Worm (Caenorhabditis elegans) whole organism, young adult: ENCODE data around the gene K01G5.8.
A peak's percentile ranks its signal among the peaks of the same experiment; 100 is the strongest.

Source experiments
- B0035.1 ChIP-seq: sonication (generic microtip); optimal IDR thresholded peaks from 2 replicates; lab custom pipeline; 2016; ENCODE audit warnings: missing genetic modification characterization, mild to moderate bottlenecking, missing compliant biosample characterization, missing genotype, missing genetic modification reagents
- C17E4.6 ChIP-seq: fragments of 200-800 bp; sonication (Bioruptor generic); IDR thresholded peaks from 2 replicates; pipeline ENCODE4 v1.3.6; 2022; ENCODE audit warnings: missing genetic modification reagents, missing genetic modification characterization, missing compliant biosample characterization
- D2030.7 ChIP-seq: fragments of 200-800 bp; sonication (Bioruptor generic); IDR thresholded peaks from 2 replicates; pipeline ENCODE4 v1.3.6; 2022; ENCODE audit warnings: missing genetic modification reagents, missing genetic modification characterization, missing compliant biosample characterization
- F33H1.4 ChIP-seq: fragments of 200-800 bp; sonication (Bioruptor generic); IDR thresholded peaks from 2 replicates; pipeline ENCODE4 v1.3.6; 2022; ENCODE audit warnings: missing genetic modification reagents, missing genetic modification characterization, missing compliant biosample characterization
- F55B11.4 ChIP-seq: sonication (generic microtip); optimal IDR thresholded peaks from 2 replicates; lab custom pipeline; 2016; ENCODE audit warnings: missing compliant biosample characterization, missing genetic modification characterization, borderline replicate concordance; ENCODE audit not compliant: insufficient read depth
- T07F8.4 ChIP-seq: sonication (generic microtip); optimal IDR thresholded peaks from 2 replicates; lab custom pipeline; 2016; ENCODE audit warnings: mild to moderate bottlenecking, missing genetic modification characterization, moderate library complexity, missing compliant biosample characterization
- T26A5.8 ChIP-seq: sonication (generic microtip); optimal IDR thresholded peaks from 2 replicates; lab custom pipeline; 2016; ENCODE audit warnings: missing genetic modification characterization, missing compliant biosample characterization
- Y67H2A.10 ChIP-seq: fragments of 200-800 bp; sonication (Bioruptor generic); conservative IDR thresholded peaks from 2 replicates; pipeline ENCODE4 v1.3.6; 2022; ENCODE audit warnings: missing genetic modification reagents, missing genetic modification characterization, missing compliant biosample characterization
- aptf-2 ChIP-seq: fragments of 200-800 bp; sonication (Bioruptor generic); conservative IDR thresholded peaks from 2 replicates; pipeline ENCODE4 v1.3.6; 2022; ENCODE audit warnings: missing genetic modification reagents, missing genetic modification characterization, missing compliant biosample characterization
- athp-1 ChIP-seq: sonication (generic microtip); optimal IDR thresholded peaks from 2 replicates; lab custom pipeline; 2017; ENCODE audit warnings: mild to moderate bottlenecking, missing genetic modification characterization, missing compliant biosample characterization
- attf-5 ChIP-seq: fragments of 200-800 bp; sonication (Bioruptor generic); optimal IDR thresholded peaks from 2 replicates; lab custom pipeline; 2018; ENCODE audit warnings: mild to moderate bottlenecking, missing genetic modification characterization, missing compliant biosample characterization
- attf-6 ChIP-seq: fragments of 200-800 bp; sonication (Bioruptor generic); IDR thresholded peaks from 2 replicates; pipeline ENCODE4 v1.3.6; 2022; ENCODE audit warnings: missing genetic modification reagents, missing genetic modification characterization, missing compliant biosample characterization
- cebp-1 ChIP-seq, 2 experiments: fragments of 200-800 bp in 1 of 2; sonication (Bioruptor generic) in 1 of 2; sonication (generic microtip) in 1 of 2; IDR thresholded peaks in 1 of 2; optimal IDR thresholded peaks in 1 of 2; 2 replicates each; pipeline versions ENCODE4 v1.3.6 to Lab custom; 2017 to 2022; ENCODE audit warnings: missing compliant biosample characterization in 2 of 2, missing genetic modification characterization in 2 of 2, mild to moderate bottlenecking in 1 of 2, missing genetic modification reagents in 1 of 2, moderate library complexity in 1 of 2
- ceh-100 ChIP-seq: fragments of 200-800 bp; sonication (Bioruptor generic); IDR thresholded peaks from 2 replicates; pipeline ENCODE4 v1.3.6; 2022; ENCODE audit warnings: missing genetic modification reagents, missing genetic modification characterization, missing compliant biosample characterization
- ceh-27 ChIP-seq: fragments of 200-800 bp; sonication (Bioruptor generic); optimal IDR thresholded peaks from 2 replicates; lab custom pipeline; 2018; ENCODE audit warnings: mild to moderate bottlenecking, missing genetic modification characterization, moderate library complexity, missing compliant biosample characterization
- ceh-79 ChIP-seq: sonication (generic microtip); optimal IDR thresholded peaks from 2 replicates; lab custom pipeline; 2017; ENCODE audit warnings: mild to moderate bottlenecking, missing genetic modification characterization, missing compliant biosample characterization
- ceh-91 ChIP-seq: fragments of 200-800 bp; sonication (Bioruptor generic); IDR thresholded peaks from 2 replicates; pipeline ENCODE4 v1.3.6; 2022; ENCODE audit warnings: missing genetic modification reagents, missing genetic modification characterization, missing compliant biosample characterization
- dpl-1 ChIP-seq: fragments of 150-350 bp; optimal IDR thresholded peaks from 2 replicates; lab custom pipeline; 2014; ENCODE audit warnings: missing biosample characterization, missing genetic modification reagents, missing genetic modification characterization
- efl-1 ChIP-seq: fragments of 150-350 bp; optimal IDR thresholded peaks from 2 replicates; lab custom pipeline; 2014; ENCODE audit warnings: missing biosample characterization, missing genetic modification reagents, missing genetic modification characterization
- egl-44 ChIP-seq: fragments of 200-800 bp; sonication (Bioruptor generic); IDR thresholded peaks from 2 replicates; pipeline ENCODE4 v1.3.6; 2022; ENCODE audit warnings: missing genetic modification reagents, missing genetic modification characterization, missing compliant biosample characterization
- ekl-4 ChIP-seq: fragments of 200-800 bp; sonication (Bioruptor generic); IDR thresholded peaks from 2 replicates; pipeline ENCODE4 v1.3.6; 2022; ENCODE audit warnings: missing genetic modification reagents, missing genetic modification characterization, missing compliant biosample characterization
- ets-4 ChIP-seq: fragments of 200-800 bp; sonication (Bioruptor generic); optimal IDR thresholded peaks from 2 replicates; lab custom pipeline; 2018; ENCODE audit warnings: mild to moderate bottlenecking, missing genetic modification characterization, missing compliant biosample characterization
- fkh-3 ChIP-seq: sonication (generic microtip); optimal IDR thresholded peaks from 2 replicates; lab custom pipeline; 2016; ENCODE audit warnings: mild to moderate bottlenecking, missing genetic modification characterization, missing compliant biosample characterization
- gei-17 ChIP-seq: fragments of 200-800 bp; sonication (Bioruptor generic); optimal IDR thresholded peaks from 2 replicates; lab custom pipeline; 2018; ENCODE audit warnings: mild to moderate bottlenecking, missing genetic modification characterization, missing compliant biosample characterization
- hlh-26 ChIP-seq: fragments of 200-800 bp; sonication (Bioruptor generic); conservative IDR thresholded peaks from 2 replicates; pipeline ENCODE4 v1.3.6; 2022; ENCODE audit warnings: missing genetic modification reagents, missing genetic modification characterization, missing compliant biosample characterization
- let-526 ChIP-seq: fragments of 200-800 bp; sonication (Bioruptor generic); IDR thresholded peaks from 2 replicates; pipeline ENCODE4 v1.3.6; 2022; ENCODE audit warnings: missing genetic modification reagents, missing genetic modification characterization, missing compliant biosample characterization
- lin-54 ChIP-seq: fragments of 200-800 bp; sonication (Bioruptor generic); optimal IDR thresholded peaks from 2 replicates; lab custom pipeline; 2018; ENCODE audit warnings: mild to moderate bottlenecking, missing genetic modification characterization, missing compliant biosample characterization
- lsy-27 ChIP-seq: sonication (generic microtip); optimal IDR thresholded peaks from 2 replicates; lab custom pipeline; 2017; ENCODE audit warnings: missing genetic modification characterization, mild to moderate bottlenecking, missing compliant biosample characterization, antibody characterized with exemption, missing genotype, borderline replicate concordance; ENCODE audit not compliant: insufficient read depth
- madf-3 ChIP-seq: fragments of 200-800 bp; sonication (Bioruptor generic); IDR thresholded peaks from 2 replicates; pipeline ENCODE4 v1.3.6; 2022; ENCODE audit warnings: missing genetic modification reagents, missing genetic modification characterization, missing compliant biosample characterization
- mes-4 ChIP-seq: sonication (generic microtip); optimal IDR thresholded peaks from 2 replicates; lab custom pipeline; 2016; ENCODE audit warnings: missing genotype, missing genetic modification characterization, missing compliant biosample characterization
- mxl-1 ChIP-seq: sonication (generic microtip); optimal IDR thresholded peaks from 2 replicates; lab custom pipeline; 2016; ENCODE audit warnings: missing genetic modification characterization, missing compliant biosample characterization
- nfya-1 ChIP-seq: sonication (generic microtip); optimal IDR thresholded peaks from 2 replicates; lab custom pipeline; 2017; ENCODE audit warnings: antibody characterized with exemption, missing compliant biosample characterization, missing genetic modification characterization, borderline replicate concordance; ENCODE audit not compliant: insufficient read depth
- nfyb-1 ChIP-seq: fragments of 200-800 bp; sonication (Bioruptor generic); IDR thresholded peaks from 2 replicates; pipeline ENCODE4 v1.3.6; 2022; ENCODE audit warnings: missing genetic modification reagents, missing genetic modification characterization, missing compliant biosample characterization
- nhr-120 ChIP-seq: fragments of 200-800 bp; sonication (Bioruptor generic); IDR thresholded peaks from 2 replicates; pipeline ENCODE4 v1.3.6; 2022; ENCODE audit warnings: missing genetic modification characterization, missing compliant biosample characterization
- nhr-90 ChIP-seq: sonication (generic microtip); optimal IDR thresholded peaks from 2 replicates; lab custom pipeline; 2016; ENCODE audit warnings: missing genotype, mild to moderate bottlenecking, missing genetic modification characterization, missing compliant biosample characterization
- rec-8 ChIP-seq, 2 experiments: sonication (generic microtip); optimal IDR thresholded peaks; 2 replicates each; lab custom pipeline; 2016; ENCODE audit warnings: mild to moderate bottlenecking in 2 of 2, missing genetic modification characterization in 2 of 2, missing genetic modification reagents in 2 of 2, missing genotype in 2 of 2, missing biosample characterization in 1 of 2, missing compliant biosample characterization in 1 of 2, moderate library complexity in 1 of 2
- rpc-1 ChIP-seq, 2 experiments: fragments of 150-350 bp in 1 of 2; sonication (generic microtip) in 1 of 2; optimal IDR thresholded peaks; 2 replicates each; lab custom pipeline; 2014 to 2018; ENCODE audit warnings: missing biosample characterization in 1 of 2, missing genetic modification characterization in 1 of 2, missing genetic modification reagents in 1 of 2, missing genotype in 1 of 2
- snpc-1.3 ChIP-seq: sonication (generic microtip); optimal IDR thresholded peaks from 2 replicates; lab custom pipeline; 2017; ENCODE audit warnings: missing genetic modification characterization, mild to moderate bottlenecking, missing compliant biosample characterization, antibody characterized with exemption, moderate library complexity, missing genotype, missing genetic modification reagents; ENCODE audit not compliant: insufficient read depth
- tbx-9 ChIP-seq: sonication (generic microtip); optimal IDR thresholded peaks from 2 replicates; lab custom pipeline; 2016; ENCODE audit warnings: borderline replicate concordance, missing genetic modification characterization, inconsistent platforms, missing compliant biosample characterization
- zim-3 ChIP-seq: sonication (generic microtip); optimal IDR thresholded peaks from 2 replicates; lab custom pipeline; 2017; ENCODE audit warnings: mild to moderate bottlenecking, missing genetic modification characterization, moderate library complexity, missing compliant biosample characterization
- ztf-18 ChIP-seq: sonication (generic microtip); optimal IDR thresholded peaks from 2 replicates; lab custom pipeline; 2016; ENCODE audit warnings: missing genotype, mild to moderate bottlenecking, missing genetic modification characterization, missing compliant biosample characterization
- ztf-22 ChIP-seq: fragments of 200-800 bp; sonication (Bioruptor generic); optimal IDR thresholded peaks from 2 replicates; lab custom pipeline; 2018; ENCODE audit warnings: mild to moderate bottlenecking, missing genetic modification characterization, moderate library complexity, missing compliant biosample characterization
- ztf-28 ChIP-seq: fragments of 200-800 bp; sonication (Bioruptor generic); IDR thresholded peaks from 2 replicates; pipeline ENCODE4 v1.3.6; 2022; ENCODE audit warnings: missing genetic modification reagents, missing genetic modification characterization, missing compliant biosample characterization

K01G5.8 gene

DNA sequence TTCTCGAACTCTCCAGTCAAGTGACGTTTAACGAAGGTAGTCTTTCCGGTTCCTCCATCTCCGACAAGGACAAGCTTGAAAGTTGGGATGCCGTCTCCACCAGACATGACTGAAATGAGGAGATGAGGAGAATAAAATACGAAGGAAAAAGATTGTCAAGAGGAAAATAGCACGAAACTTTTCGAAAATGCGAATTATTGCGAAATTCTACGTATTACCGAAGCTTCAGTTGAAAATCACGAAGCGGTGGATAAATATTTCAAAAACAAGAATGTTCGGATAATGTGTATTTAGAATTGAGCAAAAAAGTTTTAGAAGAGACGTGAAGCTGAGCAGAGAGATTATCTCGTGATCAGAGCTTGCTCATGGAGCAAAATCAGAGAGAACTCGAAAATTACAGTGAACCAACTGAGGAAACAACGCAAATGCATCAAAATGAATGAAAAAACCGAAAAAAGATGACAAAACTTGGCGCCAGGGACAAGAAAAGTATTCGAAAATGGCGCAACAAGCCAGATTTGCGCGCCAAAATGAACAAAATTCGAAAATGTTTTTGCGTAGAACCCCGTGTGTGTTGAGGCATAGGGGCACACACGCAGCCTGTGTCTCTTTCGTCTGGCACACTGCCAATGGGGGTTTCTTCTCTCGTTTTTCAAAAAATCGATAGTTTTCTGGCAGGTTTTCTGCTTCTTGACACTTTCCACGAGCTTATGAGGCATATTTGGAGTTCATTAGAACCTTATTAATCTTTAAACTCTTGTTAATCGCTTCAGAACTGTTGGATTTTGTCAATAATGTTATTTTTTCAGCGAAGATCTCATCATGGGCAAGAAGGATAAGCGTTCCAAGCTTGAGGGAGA, 7.3 kb upstream of the K01G5.8 start, which contains the start of the genes ran-1 and dkc-1 (continued):
- TF ChIP-seq athp-1 (peak; percentile 81), ekl-4 (GFP tag; lab: Robert Waterston, UW) (peak; percentile 77), ztf-18 (peak; percentile 68), B0035.1 (no peak)

DNA sequence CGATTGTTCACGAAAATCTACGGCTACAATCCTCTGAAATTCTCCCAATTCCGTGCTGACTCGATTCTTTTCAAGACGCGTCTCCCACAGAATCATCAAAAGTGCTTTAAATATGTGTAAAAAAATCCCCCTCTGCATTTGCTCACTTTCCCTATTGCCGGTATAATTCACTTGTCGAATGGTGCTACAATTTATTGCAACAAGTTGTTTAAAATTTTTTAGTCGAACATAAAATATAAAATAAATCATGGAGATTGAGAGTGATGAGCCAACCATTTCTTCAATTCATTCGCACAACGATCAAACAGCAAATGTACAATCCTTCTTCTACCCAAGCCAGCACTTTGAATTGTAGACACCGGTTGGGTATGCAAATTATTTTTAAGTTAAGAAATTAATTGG, 5.8 kb upstream of the K01G5.8 start:
- TF ChIP-seq F33H1.4 (GFP tag; lab: Robert Waterston, UW) (peak; percentile 51), D2030.7 (GFP tag; lab: Robert Waterston, UW) (peak; percentile 77), Y67H2A.10 (no peak), rec-8 (tag; optimal IDR thresholded peaks at IDR 0.05; lab: Kevin White, UChicago) (peak; percentile 64 to 77), ztf-22 (GFP tag; lab: Kevin White, UChicago) (peak; percentile 25), attf-6 (GFP tag; lab: Robert Waterston, UW) (peak; percentile 87), C17E4.6 (peak; percentile 74), mxl-1 (tag; lab: Kevin White, UChicago) (peak; percentile 33), fkh-3 (tag; lab: Kevin White, UChicago) (no peak), nhr-120 (GFP tag; lab: Robert Waterston, UW) (no peak), T26A5.8 (tag; lab: Kevin White, UChicago) (peak; percentile 91), attf-5 (GFP tag; lab: Kevin White, UChicago) (peak; percentile 53), nhr-90 (tag; lab: Kevin White, UChicago) (peak; percentile 43), egl-44 (GFP tag; lab: Robert Waterston, UW) (no peak; the same call in 1 of the 2 replicates), gei-17 (GFP tag; lab: Kevin White, UChicago) (no peak), lin-54 (GFP tag; lab: Kevin White, UChicago) (peak; percentile 76), ceh-79 (tag; lab: Kevin White, UChicago) (no peak), nfyb-1 (peak; percentile 80), rpc-1 (optimal IDR thresholded peaks at IDR 0.05; lab: Kevin White, UChicago) (no peak), rpc-1 (tag; optimal IDR thresholded peaks at IDR 0.05; lab: Kevin White, UChicago) (peak; percentile 6), ceh-100 (GFP tag; lab: Robert Waterston, UW) (peak; percentile 49), F55B11.4 (no peak), mes-4 (tag; lab: Kevin White, UChicago) (peak; percentile 18), nfya-1 (no peak), aptf-2 (GFP tag; lab: Robert Waterston, UW) (no peak), dpl-1 (GFP tag; lab: Kevin White, UChicago) (peak; percentile 6), lsy-27 (tag; lab: Kevin White, UChicago) (no peak), tbx-9 (tag; lab: Kevin White, UChicago) (peak; percentile 19), ceh-27 (peak; percentile 14), madf-3 (GFP tag; lab: Robert Waterston, UW) (peak; percentile 84), ztf-28 (GFP tag; lab: Robert Waterston, UW) (no peak), ceh-91 (no peak), snpc-1.3 (tag; lab: Kevin White, UChicago) (peak; percentile 69), let-526 (no peak), B0035.1 (no peak), ets-4 (GFP tag; lab: Kevin White, UChicago) (peak; percentile 49), efl-1 (GFP tag; lab: Kevin White, UChicago) (peak; percentile 62), hlh-26 (GFP tag; lab: Robert Waterston, UW) (no peak), cebp-1 (GFP tag; IDR thresholded peaks at IDR 0.05; lab: Robert Waterston, UW) (no peak), cebp-1 (tag; optimal IDR thresholded peaks at IDR 0.05; lab: Kevin White, UChicago) (peak; percentile 61), T07F8.4 (tag; lab: Kevin White, UChicago) (peak; percentile 44), zim-3 (peak; percentile 44)
